Fruit fly (Drosophila melanogaster): ENCODE results near the gene sowah.
A peak's percentile ranks its signal among the peaks of the same experiment; 100 is the strongest.

sowah gene

DNA sequence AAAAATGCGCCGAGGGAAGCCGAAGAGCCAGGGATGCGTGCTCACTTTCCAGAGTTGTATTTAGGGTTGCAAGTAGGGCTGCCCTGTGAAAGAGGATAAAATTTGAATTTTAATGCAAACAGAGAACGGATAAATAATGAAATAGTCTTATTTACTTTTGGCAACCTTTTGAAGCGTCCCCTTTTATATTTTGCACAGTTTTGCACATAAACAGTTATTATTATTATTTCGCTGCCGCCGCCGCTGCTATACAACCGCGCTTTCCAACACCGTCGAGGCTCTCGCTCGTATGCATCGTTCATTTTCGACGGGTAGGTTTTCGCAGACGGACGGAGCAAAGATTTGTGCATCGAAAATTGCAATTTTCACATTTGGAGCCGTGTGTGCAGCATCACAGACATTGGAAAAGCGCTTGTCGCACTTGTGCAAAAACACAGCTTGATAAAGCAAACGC is 57.6 kb downstream of the sowah start, which contains the start of the genes sti and tral (continued):
- no peak for TF ChIP-seq Kr (GFP tag; optimal IDR thresholded peaks at IDR 0.05)
- peak; percentile 77; the same call in 1 of the 3 replicates for TF ChIP-seq otp (GFP tag; IDR thresholded peaks at IDR 0.05)
- TF ChIP-seq Fer3 (tag; optimal IDR thresholded peaks at IDR 0.05) = peak; percentile 87
- peak; percentile 84 for TF ChIP-seq lmd (GFP tag; IDR thresholded peaks at IDR 0.05)
- TF ChIP-seq hb (GFP tag; IDR thresholded peaks at IDR 0.05; ENCODE audit: partially characterized antibody) = no peak
- peak; percentile 52; the same call in 1 of the 2 replicates for TF ChIP-seq ham (GFP tag; IDR thresholded peaks at IDR 0.05)
- TF ChIP-seq CTCF (GFP tag; optimal IDR thresholded peaks at IDR 0.05) = peak; percentile 74
- TF ChIP-seq CG8944 (GFP tag; optimal IDR thresholded peaks at IDR 0.05) = peak; percentile 95
- TF ChIP-seq hth (optimal IDR thresholded peaks at IDR 0.05) = no peak
- TF ChIP-seq crol (GFP tag; IDR thresholded peaks at IDR 0.05) = no peak
- TF ChIP-seq CG12155 (GFP tag; optimal IDR thresholded peaks at IDR 0.05) = peak; percentile 100
- peak; percentile 70 for TF ChIP-seq Six4 (GFP tag; optimal IDR thresholded peaks at IDR 0.05)
- peak; percentile 88 for TF ChIP-seq CG9727 (GFP tag; optimal IDR thresholded peaks at IDR 0.05)
- TF ChIP-seq zf30C (GFP tag; optimal IDR thresholded peaks at IDR 0.05) = peak; percentile 18
- TF ChIP-seq Nf-YB (GFP tag; optimal IDR thresholded peaks at IDR 0.05) = peak; percentile 58
- TF ChIP-seq zen2 (GFP tag; IDR thresholded peaks at IDR 0.05; ENCODE audit: partially characterized antibody) = no peak
- TF ChIP-seq Fer1 (GFP tag; optimal IDR thresholded peaks at IDR 0.05) = peak; percentile 92
- peak; percentile 92 for TF ChIP-seq CG16863 (GFP tag; optimal IDR thresholded peaks at IDR 0.05)
- peak; percentile 91 for TF ChIP-seq Camta (GFP tag; optimal IDR thresholded peaks at IDR 0.05)
- peak; percentile 72 for TF ChIP-seq klu (GFP tag; IDR thresholded peaks at IDR 0.05)
- TF ChIP-seq CG14441 (GFP tag; IDR thresholded peaks at IDR 0.05) = peak; percentile 86
- peak; percentile 88 for TF ChIP-seq luna (GFP tag; optimal IDR thresholded peaks at IDR 0.05)
- peak; percentile 84 for TF ChIP-seq ttk (GFP tag; IDR thresholded peaks at IDR 0.05)
- TF ChIP-seq scrt (GFP tag; optimal IDR thresholded peaks at IDR 0.05) = peak; percentile 68
- TF ChIP-seq NK7.1 (GFP tag; optimal IDR thresholded peaks at IDR 0.05) = peak; percentile 88
- TF ChIP-seq TFAM (GFP tag; optimal IDR thresholded peaks at IDR 0.05) = no peak
- TF ChIP-seq CG10209 (GFP tag; optimal IDR thresholded peaks at IDR 0.05) = peak; percentile 84
- TF ChIP-seq CG12104 (GFP tag; optimal IDR thresholded peaks at IDR 0.05) = peak; percentile 80
- TF ChIP-seq CG12769 (tag; optimal IDR thresholded peaks at IDR 0.05) = peak; percentile 87
- TF ChIP-seq CG3838 (GFP tag; optimal IDR thresholded peaks at IDR 0.05) = peak; percentile 44
- peak; percentile 88 for TF ChIP-seq CG1602 (GFP tag; optimal IDR thresholded peaks at IDR 0.05)
- no peak for TF ChIP-seq CG2199 (GFP tag; IDR thresholded peaks at IDR 0.05)
- peak; percentile 93 for TF ChIP-seq Mad (GFP tag; optimal IDR thresholded peaks at IDR 0.05)
- peak; percentile 86 for TF ChIP-seq ERR (GFP tag; optimal IDR thresholded peaks at IDR 0.05)
- TF ChIP-seq Sox102F (GFP tag; optimal IDR thresholded peaks at IDR 0.05) = peak; percentile 83
- peak; percentile 91 for TF ChIP-seq sug (tag; optimal IDR thresholded peaks at IDR 0.05)
- peak; percentile 64 for TF ChIP-seq exex (tag; optimal IDR thresholded peaks at IDR 0.05)
- peak; percentile 83 for TF ChIP-seq Dek (tag; optimal IDR thresholded peaks at IDR 0.05)
- peak; percentile 91 for TF ChIP-seq da (GFP tag; optimal IDR thresholded peaks at IDR 0.05)
- TF ChIP-seq nmo (GFP tag; optimal IDR thresholded peaks at IDR 0.05) = peak; percentile 88
- TF ChIP-seq NC2α (GFP tag; optimal IDR thresholded peaks at IDR 0.05) = peak; percentile 89
- TF ChIP-seq CG17359 (tag; optimal IDR thresholded peaks at IDR 0.05) = peak; percentile 86
- TF ChIP-seq amos (GFP tag; IDR thresholded peaks at IDR 0.05; ENCODE audit: partially characterized antibody) = no peak; the same call in 1 of the 2 replicates
- no peak for TF ChIP-seq yki (optimal IDR thresholded peaks at IDR 0.05)
- TF ChIP-seq tx (GFP tag; optimal IDR thresholded peaks at IDR 0.05) = peak; percentile 95
- peak; percentile 79 for TF ChIP-seq sqz (GFP tag; optimal IDR thresholded peaks at IDR 0.05)
- peak; percentile 94 for TF ChIP-seq Side (GFP tag; optimal IDR thresholded peaks at IDR 0.05)
- TF ChIP-seq CrebB (tag; optimal IDR thresholded peaks at IDR 0.05) = peak; percentile 75
- peak; percentile 67; the same call in 1 of the 2 replicates for TF ChIP-seq CG32767 (GFP tag; IDR thresholded peaks at IDR 0.05)
- TF ChIP-seq Dref (GFP tag; IDR thresholded peaks at IDR 0.05) = peak; percentile 53
- TF ChIP-seq unc-4 (GFP tag; IDR thresholded peaks at IDR 0.05; ENCODE audit: partially characterized antibody) = peak; percentile 21; the same call in 1 of the 2 replicates
- peak; percentile 40 for TF ChIP-seq grn (GFP tag; optimal IDR thresholded peaks at IDR 0.05)
